Fruit fly (Drosophila melanogaster) whole organism: ENCODE measurements around the gene Gga.

ENCODE experiments used
- Dll ChIP-seq: fragments of >200 bp; optimal IDR thresholded peaks from 2 replicates; lab custom pipeline; 2017
- usp ChIP-seq: fragments of >200 bp; optimal IDR thresholded peaks from 2 replicates; lab custom pipeline; 2017; ENCODE audit warnings: missing biosample characterization, missing genetic modification characterization, mixed read lengths

- no peak for TF ChIP-seq Dll
- TF ChIP-seq usp (GFP tag; lab: Kevin White, UChicago) = no peak
Observed at dm6 chrX:9586627-9587026, 14.2 kb upstream of the Gga start.
